Fruit fly (Drosophila melanogaster): ENCODE results near the gene stnA.

The stnA gene

dm6 chrX:23004598-23005469, at the start of gene stnA, which contains the start of gene stnB:
TSS of gene stnA (minus strand) at chrX:23004648.
TSS of gene stnB (minus strand) at chrX:23004648.
- no peak for TF ChIP-seq Vsx2 (GFP tag; optimal IDR thresholded peaks at IDR 0.05; ENCODE audit: partially characterized antibody)
- peak; percentile 1 for TF ChIP-seq fru (GFP tag; optimal IDR thresholded peaks at IDR 0.05)
- TF ChIP-seq HLH106 (tag; optimal IDR thresholded peaks at IDR 0.05), result peak; percentile 6

- TF ChIP-seq CG9705 (GFP tag; optimal IDR thresholded peaks at IDR 0.05) (no peak), OdsH (GFP tag; optimal IDR thresholded peaks at IDR 0.05) (no peak), foxo (GFP tag; optimal IDR thresholded peaks at IDR 0.05) (no peak), sv (GFP tag; optimal IDR thresholded peaks at IDR 0.05) (no peak), Abd-B (GFP tag; optimal IDR thresholded peaks at IDR 0.05) (no peak), Rel (GFP tag; optimal IDR thresholded peaks at IDR 0.05) (no peak), Rel (tag; optimal IDR thresholded peaks at IDR 0.05) (no peak), h (GFP tag; optimal IDR thresholded peaks at IDR 0.05) (no peak), GATAd (GFP tag; optimal IDR thresholded peaks at IDR 0.05) (no peak), N (GFP tag; optimal IDR thresholded peaks at IDR 0.05) (no peak), tai (GFP tag; optimal IDR thresholded peaks at IDR 0.05) (no peak)
Measured at dm6 chrX:23035766-23036165, 31.3 kb upstream of the stnA start, which contains the start of gene CG12061. TSS of gene CG12061 (plus strand) at chrX:23036066.

DNA sequence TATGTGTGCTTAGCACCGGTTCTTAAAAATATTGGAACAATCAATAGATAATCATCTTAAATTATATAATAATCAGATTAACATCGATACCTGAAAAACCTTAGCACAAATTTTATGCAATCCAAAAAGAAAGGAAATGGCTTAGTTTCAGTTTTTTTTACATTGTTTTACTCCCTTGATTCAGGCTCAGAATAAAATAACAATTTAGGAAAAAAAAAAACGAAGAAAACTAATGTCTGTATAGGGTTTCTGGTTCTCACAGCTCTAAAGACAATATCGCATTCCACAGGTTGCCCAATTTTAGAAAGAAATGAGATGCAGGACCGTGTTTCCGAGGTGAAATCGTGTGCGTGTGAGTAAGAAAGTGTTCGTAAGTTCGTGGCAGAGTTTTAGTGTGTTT, 18.1 kb upstream of the stnA start, which contains the start of gene zyd:
zyd (plus strand) TSS at position 301 of the 400 bp plus-strand sequence.
- TF ChIP-seq woc (GFP tag; optimal IDR thresholded peaks at IDR 0.05) (no peak), dmrt93B (GFP tag; optimal IDR thresholded peaks at IDR 0.05) (no peak), dl (GFP tag; optimal IDR thresholded peaks at IDR 0.05; ENCODE audit: insufficient read depth in 1 of 2, partially characterized antibody in 2 of 2) (no peak), Myc (optimal IDR thresholded peaks at IDR 0.05) (no peak), fru (GFP tag; optimal IDR thresholded peaks at IDR 0.05) (no peak), Jra (GFP tag; optimal IDR thresholded peaks at IDR 0.05) (no peak), lola (GFP tag; optimal IDR thresholded peaks at IDR 0.05) (no peak), Sp1 (GFP tag; optimal IDR thresholded peaks at IDR 0.05) (no peak), foxo (GFP tag; optimal IDR thresholded peaks at IDR 0.05) (no peak), brk (GFP tag; optimal IDR thresholded peaks at IDR 0.05) (no peak), sv (GFP tag; optimal IDR thresholded peaks at IDR 0.05) (no peak), GATAd (GFP tag; optimal IDR thresholded peaks at IDR 0.05) (no peak)

- TF ChIP-seq GATAd (GFP tag; optimal IDR thresholded peaks at IDR 0.05) (peak; percentile 13), brk (GFP tag; optimal IDR thresholded peaks at IDR 0.05) (no peak), Myc (optimal IDR thresholded peaks at IDR 0.05) (peak; percentile 14), tai (GFP tag; optimal IDR thresholded peaks at IDR 0.05) (peak; percentile 53), fru (GFP tag; optimal IDR thresholded peaks at IDR 0.05) (peak; percentile 12), foxo (GFP tag; optimal IDR thresholded peaks at IDR 0.05) (peak in 1 of 2 experiments; percentile 10), Hnf4 (GFP tag; optimal IDR thresholded peaks at IDR 0.05) (peak; percentile 63), psq (GFP tag; optimal IDR thresholded peaks at IDR 0.05) (peak; percentile 22), pan (optimal IDR thresholded peaks at IDR 0.05) (no peak), h (GFP tag; optimal IDR thresholded peaks at IDR 0.05) (peak; percentile 53), Rel (GFP tag; optimal IDR thresholded peaks at IDR 0.05) (no peak), Rel (tag; optimal IDR thresholded peaks at IDR 0.05) (peak; percentile 20), dl (GFP tag; optimal IDR thresholded peaks at IDR 0.05; ENCODE audit: insufficient read depth in 1 of 2, partially characterized antibody in 2 of 2) (no peak), rgr (GFP tag; optimal IDR thresholded peaks at IDR 0.05) (peak; percentile 3), Dfd (GFP tag; optimal IDR thresholded peaks at IDR 0.05) (no peak), Jra (GFP tag; optimal IDR thresholded peaks at IDR 0.05) (peak; percentile 42)
Measured at dm6 chrX:23013208-23013607, 8.8 kb upstream of the stnA start, which contains the start of the genes Rab21 and Coa7. TSS of gene Rab21 (minus strand) at chrX:23013409. TSS of gene Coa7 (plus strand) at chrX:23013495.

DNA sequence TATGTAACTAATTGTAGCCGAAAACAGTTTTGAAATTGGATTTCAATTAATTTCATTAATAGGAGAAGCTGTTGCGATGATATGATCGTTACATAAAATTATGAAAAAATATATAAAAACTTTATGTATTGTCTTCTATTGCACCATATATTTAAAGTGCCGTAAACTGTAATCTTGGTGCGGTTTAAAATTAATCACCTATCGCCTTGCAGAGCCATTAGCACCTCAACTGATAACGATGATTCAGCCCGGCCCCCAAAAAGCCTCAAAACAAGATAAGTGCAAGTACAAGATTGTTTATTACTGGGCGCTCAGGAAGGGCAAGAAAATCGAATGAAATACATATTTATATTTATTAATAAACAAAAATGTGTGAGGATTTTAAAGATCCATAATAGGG, 7.4 kb upstream of the stnA start:
- no peak for TF ChIP-seq rgr (GFP tag; optimal IDR thresholded peaks at IDR 0.05)

DNA sequence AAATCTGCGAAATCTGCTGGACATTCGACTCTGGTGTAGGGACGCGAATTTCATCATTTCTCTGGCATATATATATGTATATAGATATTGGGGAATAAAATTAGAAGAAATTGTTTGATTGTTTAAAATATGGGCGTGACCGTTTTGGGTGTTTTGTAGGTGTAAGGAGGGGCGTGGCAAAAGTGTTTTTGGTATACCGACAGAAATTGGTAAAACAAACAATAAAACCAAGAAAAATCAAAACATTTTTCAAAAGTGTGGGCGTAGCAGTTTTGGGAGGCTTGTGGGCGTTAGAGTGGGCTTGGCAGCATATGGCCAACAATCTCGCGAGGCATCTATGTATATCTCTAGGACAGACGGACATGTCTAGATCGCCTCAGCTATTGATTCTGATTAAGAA, 6.8 kb upstream of the stnA start, which contains the start of gene FucTC:
FucTC (minus strand) TSS at position 101 of the 400 bp plus-strand sequence.
- TF ChIP-seq dsf (GFP tag; optimal IDR thresholded peaks at IDR 0.05; ENCODE audit: borderline replicate concordance), result no peak
- TF ChIP-seq usp (GFP tag; optimal IDR thresholded peaks at IDR 0.05), result no peak
- TF ChIP-seq tai (GFP tag; optimal IDR thresholded peaks at IDR 0.05), result no peak
- TF ChIP-seq pan (optimal IDR thresholded peaks at IDR 0.05), result no peak
- TF ChIP-seq sv (GFP tag; optimal IDR thresholded peaks at IDR 0.05), result no peak
- no peak for TF ChIP-seq br (GFP tag; optimal IDR thresholded peaks at IDR 0.05)

All from whole organism, wandering third instar larva.